Fruit fly (Drosophila melanogaster) Kc167 (cell line): ENCODE results near the gene CG34298.

Experiments used
- insv ChIP-seq: fragments of >200 bp; optimal IDR thresholded peaks from 3 replicates; lab custom pipeline; 2018; ENCODE audit warnings: missing external identifiers

Gene CG34298

DNA sequence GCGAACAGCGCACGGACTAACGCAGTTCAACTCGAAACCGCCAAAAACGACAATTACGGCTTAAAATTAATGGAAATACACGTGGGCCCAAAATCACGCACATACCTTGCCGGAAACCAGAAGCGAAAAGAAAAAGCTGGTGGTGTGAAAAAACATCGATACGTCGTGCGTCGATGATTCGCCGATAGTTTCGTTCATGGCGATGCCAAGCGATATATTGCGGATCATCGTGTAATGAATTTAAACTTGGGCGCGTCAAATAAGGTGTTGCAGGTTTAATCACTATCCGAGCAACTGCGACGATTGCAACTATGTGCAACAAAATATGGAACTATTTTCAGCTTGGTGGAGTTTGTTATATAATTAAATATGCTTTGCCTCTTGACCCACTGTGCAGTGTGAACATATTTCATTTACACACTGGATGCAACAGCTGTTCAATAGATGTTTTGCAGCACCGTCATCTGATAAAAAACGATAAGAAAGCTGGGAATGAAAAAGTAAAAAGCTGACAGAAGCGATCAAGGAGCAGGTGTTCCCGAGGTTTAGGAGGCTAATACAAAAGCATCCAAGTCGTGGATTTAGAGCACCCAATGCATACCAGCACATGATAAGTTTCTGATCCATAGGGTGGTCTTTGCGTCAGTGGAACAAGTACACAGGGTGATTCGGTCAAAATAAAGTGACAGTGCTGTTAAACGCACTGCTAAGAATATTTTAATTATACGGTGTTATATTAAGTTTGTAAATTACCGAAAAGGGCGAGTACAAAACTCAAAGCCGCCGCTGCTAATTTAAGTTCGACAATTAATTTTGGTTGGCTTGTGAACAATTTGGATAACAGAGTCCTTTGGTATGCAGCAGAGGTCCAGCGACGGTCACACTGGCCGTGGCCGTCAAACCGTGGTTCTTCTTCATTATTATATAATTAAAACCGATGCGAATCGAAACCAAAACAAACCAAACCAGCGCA, 46.7 kb downstream of the CG34298 start, which contains the start of the genes RpL32 and CG7943:
Gene RpL32 (minus strand): TSS at position 133 of the 973 bp plus-strand sequence.
Gene CG7943 (plus strand): TSS at position 442 of the 973 bp plus-strand sequence.
- TF ChIP-seq insv (lab: Kevin White, UChicago), result no peak
